Worm (Caenorhabditis elegans) whole organism, dauer: Measurements from ENCODE around the gene F55G11.1.

Experiments
- unc-62 ChIP-seq: sonication (generic microtip); optimal IDR thresholded peaks from 2 replicates; lab custom pipeline; 2017; ENCODE audit warnings: missing biosample characterization, missing genetic modification reagents, missing genetic modification characterization

F55G11.1 gene

ce11 chrIV:12962564-12962963 lies 16.2 kb upstream of the F55G11.1 start, which contains the start of gene F55G11.8:
Gene F55G11.8, plus strand, starts transcription at chrIV:12962808.
- TF ChIP-seq unc-62 (GFP tag; lab: Kevin White, UChicago), result no peak

ce11 chrIV:12960136-12960535 lies 13.7 kb upstream of the F55G11.1 start, which contains the start of gene F55G11.7:
Gene F55G11.7, plus strand, starts transcription at chrIV:12960436.
- no peak for TF ChIP-seq unc-62 (GFP tag; lab: Kevin White, UChicago)

DNA sequence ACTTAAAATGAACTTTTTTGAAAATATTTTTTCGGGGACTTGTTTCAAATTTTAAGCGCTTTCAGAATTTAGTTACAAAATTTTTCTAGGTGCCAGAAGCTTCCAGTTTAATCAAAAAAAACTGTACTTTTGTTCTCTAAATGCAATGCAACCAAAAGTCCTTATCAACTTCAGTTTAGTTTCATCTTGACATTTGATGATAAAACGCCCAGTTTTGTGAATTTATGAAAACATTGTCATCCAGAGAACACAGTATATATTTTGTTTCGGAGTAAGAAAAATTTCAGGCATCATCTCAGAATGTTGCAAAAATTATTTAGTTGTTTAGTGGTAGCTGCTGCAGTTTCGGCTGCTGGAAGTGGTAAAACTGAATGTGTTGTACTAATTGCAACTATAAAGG lies 11.3 kb upstream of the F55G11.1 start, which contains the start of gene F55G11.6:
Gene F55G11.6 (plus strand): TSS at position 301 of the 400 bp plus-strand sequence.
- TF ChIP-seq unc-62 (GFP tag; lab: Kevin White, UChicago), result no peak

DNA sequence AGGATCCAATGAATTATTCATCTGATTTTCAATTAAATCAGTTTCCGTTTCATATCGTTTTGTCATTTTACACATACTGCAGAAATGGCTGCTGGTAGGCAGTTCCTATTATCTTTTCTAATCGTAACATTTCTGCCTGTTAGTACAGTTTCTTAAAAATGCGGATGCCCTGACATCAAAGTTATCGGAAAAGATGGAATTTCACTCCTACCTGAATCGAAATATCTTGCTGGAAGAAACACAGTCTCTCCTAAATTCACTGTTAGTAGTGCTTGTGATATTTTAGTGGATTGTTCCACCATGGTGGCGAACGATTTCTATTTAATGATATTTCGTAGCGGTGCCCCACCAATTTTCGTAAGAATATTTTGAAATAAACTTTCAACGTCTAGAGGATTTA lies 2.1 kb upstream of the F55G11.1 start, which contains the start of gene F55G11.10:
Gene F55G11.10 (plus strand): TSS at position 301 of the 400 bp plus-strand sequence.
- TF ChIP-seq unc-62 (GFP tag; lab: Kevin White, UChicago), result no peak

ce11 chrIV:12942633-12943032 lies 3.8 kb downstream of the F55G11.1 start, which contains the start of gene dct-19:
Gene dct-19, plus strand, starts transcription at chrIV:12942933.
- no peak for TF ChIP-seq unc-62 (GFP tag; lab: Kevin White, UChicago)

DNA sequence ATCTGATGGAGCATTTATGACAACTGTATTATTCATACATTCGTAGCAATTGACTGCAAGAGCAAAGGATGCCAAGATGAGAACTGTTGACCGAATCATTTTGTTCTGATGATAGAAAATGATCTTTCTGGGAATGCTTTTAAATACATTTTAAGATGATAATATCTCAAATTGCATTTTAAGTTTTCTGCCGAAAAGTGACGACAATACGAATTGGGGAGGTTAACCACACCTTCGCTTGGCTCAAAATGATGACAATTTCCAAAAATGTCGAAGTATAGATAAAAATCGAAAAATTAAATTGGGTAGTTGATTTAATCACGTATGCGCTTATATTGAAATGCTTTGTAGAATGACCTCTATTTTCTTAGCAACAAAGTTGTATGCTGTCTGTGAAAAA lies 5.1 kb downstream of the F55G11.1 start, which contains the start of gene dod-24:
Gene dod-24 (minus strand): TSS at position 101 of the 400 bp plus-strand sequence.
- no peak for TF ChIP-seq unc-62 (GFP tag; lab: Kevin White, UChicago)

ce11 chrIV:12936221-12936776 lies 10.1 kb downstream of the F55G11.1 start, which contains the start of the genes cld-1 and dod-21:
Gene cld-1, minus strand, starts transcription at chrIV:12936271.
Gene dod-21, plus strand, starts transcription at chrIV:12936738.
- no peak for TF ChIP-seq unc-62 (GFP tag; lab: Kevin White, UChicago)

ce11 chrIV:12926639-12927038 lies 19.7 kb downstream of the F55G11.1 start, which contains the start of gene srlf-5:
Gene srlf-5, minus strand, starts transcription at chrIV:12926739.
- no peak for TF ChIP-seq unc-62 (GFP tag; lab: Kevin White, UChicago)

DNA sequence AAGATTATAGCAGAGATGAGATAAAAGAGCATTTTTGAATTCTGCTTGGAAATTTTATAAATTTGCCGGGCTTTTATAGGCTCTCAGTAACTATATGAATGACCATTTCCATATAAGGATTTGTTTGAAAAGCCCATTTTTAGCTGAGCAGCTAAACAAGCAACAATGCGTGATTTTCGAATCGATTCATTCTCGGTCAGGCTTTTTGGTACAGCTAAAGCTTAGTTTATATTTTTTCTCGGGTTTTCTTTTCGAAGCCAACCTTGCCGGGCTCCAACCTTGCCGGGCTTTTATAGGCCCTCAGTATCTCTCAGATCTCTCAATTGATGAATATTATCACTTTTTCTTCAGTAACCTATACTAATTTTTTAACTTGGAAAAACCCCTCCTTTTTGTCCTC lies 22.1 kb downstream of the F55G11.1 start, which contains the start of gene srlf-4:
Gene srlf-4 (minus strand): TSS at position 101 of the 400 bp plus-strand sequence.
- TF ChIP-seq unc-62 (GFP tag; lab: Kevin White, UChicago), result no peak

DNA sequence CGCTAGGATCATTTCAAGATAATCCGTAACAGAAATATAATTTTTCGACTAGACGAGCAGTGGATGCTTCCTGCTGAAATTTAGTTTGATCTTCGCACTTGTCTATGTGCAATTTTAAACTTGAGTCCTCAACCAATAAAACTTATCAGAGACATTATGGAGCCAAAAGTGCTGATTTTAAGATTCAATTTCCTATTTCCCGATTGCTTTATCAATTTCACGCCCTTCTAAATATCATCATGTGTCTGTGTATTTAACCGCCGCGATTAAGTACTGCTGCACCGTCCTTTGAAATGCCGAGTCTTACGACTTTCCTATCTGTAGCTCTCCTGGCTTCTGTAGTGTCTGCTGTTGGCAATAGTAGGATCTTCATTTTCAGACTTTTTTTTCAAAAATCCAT lies 25.4 kb downstream of the F55G11.1 start, which contains the start of gene C32H11.4:
Gene C32H11.4 (plus strand): TSS at position 238 of the 400 bp plus-strand sequence.
- TF ChIP-seq unc-62 (GFP tag; lab: Kevin White, UChicago), result no peak

ce11 chrIV:12920553-12920952 lies 25.8 kb downstream of the F55G11.1 start:
- TF ChIP-seq unc-62 (GFP tag; lab: Kevin White, UChicago), result no peak

- no peak for TF ChIP-seq unc-62 (GFP tag; lab: Kevin White, UChicago)
Measured at ce11 chrIV:12918256-12918655, 28.1 kb downstream of the F55G11.1 start, which contains the start of gene C32H11.3. Gene C32H11.3, plus strand, starts transcription at chrIV:12918556.

ce11 chrIV:12915479-12915878 lies 30.9 kb downstream of the F55G11.1 start, which contains the start of gene srz-15:
Gene srz-15, plus strand, starts transcription at chrIV:12915779.
- no peak for TF ChIP-seq unc-62 (GFP tag; lab: Kevin White, UChicago)

ce11 chrIV:12914532-12915019 lies 31.8 kb downstream of the F55G11.1 start, which contains the start of gene irg-6:
Gene irg-6, minus strand, starts transcription at chrIV:12914969.
- TF ChIP-seq unc-62 (GFP tag; lab: Kevin White, UChicago), result no peak

DNA sequence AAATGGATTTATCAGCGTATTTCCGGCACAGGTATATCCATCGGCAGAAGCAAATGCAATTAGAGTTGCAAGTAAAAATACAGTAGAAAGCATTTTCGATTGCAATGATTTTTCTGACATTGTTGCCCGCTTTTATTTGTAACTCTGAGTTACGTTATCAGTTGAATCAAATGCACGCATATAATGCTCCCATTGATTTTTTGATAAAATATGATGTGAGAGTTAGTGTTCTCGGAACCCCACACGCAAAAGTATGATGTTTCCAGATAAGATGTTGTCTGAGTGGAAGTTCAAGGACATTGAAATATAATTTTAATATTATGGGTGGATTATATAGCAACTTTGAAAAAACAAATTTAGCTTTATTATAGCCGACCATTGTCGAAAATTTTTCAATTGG lies 34.4 kb downstream of the F55G11.1 start, which contains the start of gene K08D8.5:
Gene K08D8.5 (minus strand): TSS at position 140 of the 400 bp plus-strand sequence.
- no peak for TF ChIP-seq unc-62 (GFP tag; lab: Kevin White, UChicago)

DNA sequence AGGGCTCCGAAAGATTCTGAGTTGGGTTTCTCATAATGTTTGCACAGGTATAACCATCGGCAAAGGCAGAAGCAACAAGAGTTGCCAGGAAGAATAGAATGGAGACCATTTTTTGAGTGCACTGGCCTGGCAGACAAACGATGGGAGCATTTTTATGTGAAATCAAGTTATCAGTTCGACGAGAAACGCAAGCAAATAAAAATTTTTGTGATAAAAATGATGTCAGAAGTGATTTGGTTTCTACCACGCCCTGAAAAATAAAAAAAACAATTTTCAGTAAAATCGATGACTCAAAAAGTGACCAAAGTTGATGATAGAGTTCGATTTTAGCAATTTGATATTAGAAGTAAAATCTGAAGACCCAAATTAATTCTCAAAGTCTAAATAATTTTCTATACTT lies 36.5 kb downstream of the F55G11.1 start, which contains the start of gene K08D8.4:
Gene K08D8.4 (minus strand): TSS at position 128 of the 400 bp plus-strand sequence.
- no peak for TF ChIP-seq unc-62 (GFP tag; lab: Kevin White, UChicago)
